Worm (Caenorhabditis elegans) whole organism, L2 larva: ENCODE data around the gene T02H6.8.

Experiments used
- elt-3 ChIP-seq: sonication (generic microtip); optimal IDR thresholded peaks from 2 replicates; lab custom pipeline; 2017; ENCODE audit warnings: missing biosample characterization, missing genetic modification characterization
- skn-1 ChIP-seq: sonication (generic microtip); optimal IDR thresholded peaks from 2 replicates; lab custom pipeline; 2017; ENCODE audit warnings: missing biosample characterization, missing genetic modification characterization

ce11 chrII:683467-683866 lies 2.8 kb downstream of the T02H6.8 start, which contains the start of gene T02H6.6:
- TF ChIP-seq elt-3 (tag; lab: Kevin White, UChicago) (no peak), skn-1 (tag; lab: Kevin White, UChicago) (no peak)
